Fruit fly (Drosophila melanogaster): Measurements from ENCODE around the gene trol.
A peak's percentile ranks its signal among the peaks of the same experiment; 100 is the strongest.

trol gene

dm6 chrX:2591315-2591999 is 46.2 kb upstream of the trol start (continued):
- TF ChIP-seq ems (GFP tag; optimal IDR thresholded peaks at IDR 0.05) (no peak), sd (tag; optimal IDR thresholded peaks at IDR 0.05) (peak; percentile 45), Tbp (GFP tag; optimal IDR thresholded peaks at IDR 0.05) (no peak), Oaz (GFP tag; IDR thresholded peaks at IDR 0.05) (no peak), CG11695 (GFP tag; IDR thresholded peaks at IDR 0.05) (no peak), sna (GFP tag; IDR thresholded peaks at IDR 0.05; ENCODE audit: partially characterized antibody) (no peak), cas (GFP tag; IDR thresholded peaks at IDR 0.05) (no peak), CG18011 (GFP tag; optimal IDR thresholded peaks at IDR 0.05) (no peak), Mad (GFP tag; optimal IDR thresholded peaks at IDR 0.05) (no peak), H15 (GFP tag; IDR thresholded peaks at IDR 0.05) (no peak), Hr78 (GFP tag; optimal IDR thresholded peaks at IDR 0.05) (no peak), Ptx1 (GFP tag; IDR thresholded peaks at IDR 0.05) (peak; percentile 31; the same call in 1 of the 2 replicates), CG17328 (GFP tag; IDR thresholded peaks at IDR 0.05) (no peak), Nf-YA (GFP tag; IDR thresholded peaks at IDR 0.05) (no peak), ash1 (GFP tag; optimal IDR thresholded peaks at IDR 0.05) (no peak), mld (GFP tag; IDR thresholded peaks at IDR 0.05; ENCODE audit: partially characterized antibody) (no peak), CoRest (tag; optimal IDR thresholded peaks at IDR 0.05) (peak; percentile 48), zfh1 (GFP tag; IDR thresholded peaks at IDR 0.05) (no peak), CG2875 (GFP tag; optimal IDR thresholded peaks at IDR 0.05) (no peak), gsb-n (tag; optimal IDR thresholded peaks at IDR 0.05) (no peak), p53 (GFP tag; optimal IDR thresholded peaks at IDR 0.05) (no peak), Hr39 (optimal IDR thresholded peaks at IDR 0.05) (no peak), unc-4 (GFP tag; IDR thresholded peaks at IDR 0.05; ENCODE audit: partially characterized antibody) (no peak), sob (GFP tag; IDR thresholded peaks at IDR 0.05) (no peak), Dfd (GFP tag; optimal IDR thresholded peaks at IDR 0.05) (no peak), pho (GFP tag; optimal IDR thresholded peaks at IDR 0.05) (no peak), lab (GFP tag; optimal IDR thresholded peaks at IDR 0.05) (peak; percentile 68), CG8944 (GFP tag; optimal IDR thresholded peaks at IDR 0.05) (no peak), Dbx (GFP tag; IDR thresholded peaks at IDR 0.05) (no peak), kah (GFP tag; optimal IDR thresholded peaks at IDR 0.05) (no peak), bsh (GFP tag; optimal IDR thresholded peaks at IDR 0.05) (no peak), Stat92E (GFP tag; optimal IDR thresholded peaks at IDR 0.05) (no peak), insv (GFP tag; optimal IDR thresholded peaks at IDR 0.05) (no peak), knrl (GFP tag; IDR thresholded peaks at IDR 0.05; ENCODE audit: partially characterized antibody) (no peak), yki (optimal IDR thresholded peaks at IDR 0.05) (no peak), CG6765 (GFP tag; optimal IDR thresholded peaks at IDR 0.05) (peak; percentile 6), tx (GFP tag; optimal IDR thresholded peaks at IDR 0.05) (no peak), CG9876 (GFP tag; optimal IDR thresholded peaks at IDR 0.05) (no peak), Spps (tag; optimal IDR thresholded peaks at IDR 0.05) (no peak), CG7786 (GFP tag; optimal IDR thresholded peaks at IDR 0.05) (no peak), jigr1 (GFP tag; IDR thresholded peaks at IDR 0.05) (no peak), Dp (GFP tag; optimal IDR thresholded peaks at IDR 0.05) (no peak), row (GFP tag; IDR thresholded peaks at IDR 0.05) (peak; percentile 53; the same call in 2 of the 3 replicates), CG3838 (GFP tag; optimal IDR thresholded peaks at IDR 0.05) (no peak), CrebB (tag; optimal IDR thresholded peaks at IDR 0.05) (no peak), lbe (GFP tag; optimal IDR thresholded peaks at IDR 0.05) (no peak), dm (GFP tag; optimal IDR thresholded peaks at IDR 0.05) (no peak), Hmr (GFP tag; optimal IDR thresholded peaks at IDR 0.05) (peak; percentile 56), gem (tag; optimal IDR thresholded peaks at IDR 0.05) (peak; percentile 46), CG15073 (GFP tag; optimal IDR thresholded peaks at IDR 0.05) (no peak), dati (GFP tag; IDR thresholded peaks at IDR 0.05) (no peak)
